Worm (Caenorhabditis elegans) whole organism, young adult: Measurements from ENCODE around the gene his-70.

Experiments
- efl-1 ChIP-seq: fragments of 150-350 bp; optimal IDR thresholded peaks from 2 replicates; lab custom pipeline; 2014; ENCODE audit warnings: missing biosample characterization, missing genetic modification reagents, missing genetic modification characterization
- pha-4 ChIP-seq: fragments of 150-350 bp; sonication (generic microtip); optimal IDR thresholded peaks from 2 replicates; lab custom pipeline; 2014; ENCODE audit warnings: missing biosample characterization, missing genetic modification reagents, missing genetic modification characterization

DNA sequence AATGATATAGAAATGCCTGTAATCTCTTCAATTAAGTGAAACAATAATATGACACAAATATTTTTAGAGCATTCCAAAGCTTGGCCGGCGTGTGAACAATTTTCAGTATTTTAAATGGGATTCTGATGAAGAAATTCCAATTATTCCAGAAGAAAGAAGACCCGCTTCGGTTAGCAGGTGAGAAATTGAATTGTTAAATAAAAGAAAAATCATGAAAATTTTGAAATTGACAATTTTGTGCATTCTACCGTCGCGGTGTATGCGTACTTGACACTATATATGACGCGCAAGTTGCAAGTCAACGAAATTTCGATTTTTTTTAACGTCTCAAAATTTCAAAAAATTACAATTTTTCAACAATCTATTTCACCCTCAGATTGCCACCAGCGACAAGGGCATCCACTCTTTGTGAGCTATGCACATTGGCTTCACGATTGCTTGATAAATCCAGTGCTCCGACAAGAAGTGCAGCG is 36.5 kb upstream of the his-70 start:
- TF ChIP-seq pha-4 (tag; lab: Kevin White, UChicago) = no peak
- TF ChIP-seq efl-1 (GFP tag; lab: Kevin White, UChicago) = no peak
